2 fruit fly cellular contexts compared by ENCODE assay signal in genomic region chr3L:23569248-23569647, dm6.
TF ChIP-seq lines count a peak whose summit lies in the region.

No protein-coding gene starts in this region.

- TF ChIP-seq CTCF in S2 (optimal IDR thresholded peaks at IDR 0.05; lab: Kevin White, UChicago): peak; percentile 34 to 69
- TF ChIP-seq CTCF in whole organism, embryonic (GFP tag; optimal IDR thresholded peaks at IDR 0.05; lab: Kevin White, UChicago): peak; percentile 55

TF ChIP-seq in whole organism, embryonic, 481 proteins besides CTCF, POLR2A, EP300 and RAD21:
- no peak for TF ChIP-seq Oaz (GFP tag; IDR thresholded peaks at IDR 0.05; lab: Robert Waterston, UW)
- TF ChIP-seq dmrt99B (tag; optimal IDR thresholded peaks at IDR 0.05; lab: Kevin White, UChicago): no peak
- TF ChIP-seq caup (GFP tag; optimal IDR thresholded peaks at IDR 0.05; lab: Kevin White, UChicago; ENCODE audit: severe bottlenecking): no peak
- TF ChIP-seq insv (GFP tag; optimal IDR thresholded peaks at IDR 0.05; lab: Kevin White, UChicago): no peak
- TF ChIP-seq Xbp1 (GFP tag; optimal IDR thresholded peaks at IDR 0.05; lab: Kevin White, UChicago): no peak
- no peak for TF ChIP-seq CG1603 (tag; optimal IDR thresholded peaks at IDR 0.05; lab: Kevin White, UChicago)
- TF ChIP-seq Hey (tag; optimal IDR thresholded peaks at IDR 0.05; lab: Kevin White, UChicago): no peak
- TF ChIP-seq CG31388 (GFP tag; optimal IDR thresholded peaks at IDR 0.05; lab: Kevin White, UChicago): no peak
- no peak for TF ChIP-seq Nf-YB (GFP tag; optimal IDR thresholded peaks at IDR 0.05; lab: Kevin White, UChicago)
- TF ChIP-seq sim (GFP tag; IDR thresholded peaks at IDR 0.05; lab: Robert Waterston, UW): no peak
- TF ChIP-seq pho (GFP tag; optimal IDR thresholded peaks at IDR 0.05; lab: Kevin White, UChicago): no peak
- no peak for TF ChIP-seq CG9797 (GFP tag; optimal IDR thresholded peaks at IDR 0.05; lab: Kevin White, UChicago)
- TF ChIP-seq ranshi (GFP tag; IDR thresholded peaks at IDR 0.05; lab: Robert Waterston, UW): no peak
- no peak for TF ChIP-seq trh (GFP tag; optimal IDR thresholded peaks at IDR 0.05; lab: Kevin White, UChicago)
- TF ChIP-seq CG13296 (GFP tag; optimal IDR thresholded peaks at IDR 0.05; lab: Kevin White, UChicago): no peak
- TF ChIP-seq CG3065 (GFP tag; optimal IDR thresholded peaks at IDR 0.05; lab: Kevin White, UChicago): no peak
- TF ChIP-seq scrt (GFP tag; optimal IDR thresholded peaks at IDR 0.05; lab: Kevin White, UChicago): no peak
TF ChIP-seq in whole organism, embryonic: peak in this region for 0.
